Fruit fly (Drosophila melanogaster) whole organism, adult: ENCODE measurements around the gene CG13297.

Experiments
- CG11617 ChIP-seq: fragments of 200-800 bp; sonication (Bioruptor generic); optimal IDR thresholded peaks from 2 replicates; lab custom pipeline; 2017; ENCODE audit warnings: mild to moderate bottlenecking, missing biosample characterization, missing genetic modification reagents, missing genetic modification characterization
- CG12768 ChIP-seq: fragments of 200-800 bp; sonication (Bioruptor generic); optimal IDR thresholded peaks from 2 replicates; lab custom pipeline; 2017; ENCODE audit warnings: missing biosample characterization, missing genetic modification characterization, mild to moderate bottlenecking, moderate library complexity, missing genetic modification reagents
- CG14711 ChIP-seq: fragments of 200-800 bp; sonication (Bioruptor generic); optimal IDR thresholded peaks from 2 replicates; lab custom pipeline; 2018; ENCODE audit warnings: missing biosample characterization, mild to moderate bottlenecking, missing genetic modification characterization, moderate library complexity
- CG1620 ChIP-seq: fragments of 200-800 bp; sonication (Bioruptor generic); optimal IDR thresholded peaks from 2 replicates; lab custom pipeline; 2016; ENCODE audit warnings: missing biosample characterization, missing genetic modification characterization
- CG33017 ChIP-seq: fragments of 200-800 bp; sonication (Bioruptor generic); optimal IDR thresholded peaks from 2 replicates; lab custom pipeline; 2018; ENCODE audit warnings: missing biosample characterization, mild to moderate bottlenecking, missing genetic modification characterization, moderate library complexity
- CG5204 ChIP-seq: fragments of 200-800 bp; sonication (Bioruptor generic); optimal IDR thresholded peaks from 2 replicates; lab custom pipeline; 2016; ENCODE audit warnings: missing biosample characterization, missing genetic modification characterization
- CG7045 ChIP-seq: fragments of 200-800 bp; sonication (Bioruptor generic); optimal IDR thresholded peaks from 2 replicates; lab custom pipeline; 2017; ENCODE audit warnings: missing biosample characterization, mild to moderate bottlenecking, missing genetic modification characterization
- CG7101 ChIP-seq: fragments of 200-800 bp; sonication (Bioruptor generic); optimal IDR thresholded peaks from 2 replicates; lab custom pipeline; 2018; ENCODE audit warnings: missing biosample characterization, mild to moderate bottlenecking, missing genetic modification characterization, moderate library complexity
- Clk ChIP-seq: fragments of 200-800 bp; sonication (Bioruptor generic); optimal IDR thresholded peaks from 2 replicates; lab custom pipeline; 2017; ENCODE audit warnings: missing biosample characterization, missing genetic modification characterization
- Crg-1 ChIP-seq: fragments of 200-800 bp; sonication (Bioruptor generic); optimal IDR thresholded peaks from 2 replicates; lab custom pipeline; 2016; ENCODE audit warnings: missing biosample characterization, missing genetic modification characterization
- Hr96 ChIP-seq: fragments of 200-800 bp; sonication (Bioruptor generic); optimal IDR thresholded peaks from 2 replicates; lab custom pipeline; 2016; ENCODE audit warnings: missing biosample characterization, missing genetic modification characterization
- Mnt ChIP-seq: fragments of 200-800 bp; sonication (Bioruptor generic); optimal IDR thresholded peaks from 2 replicates; lab custom pipeline; 2016; ENCODE audit warnings: missing biosample characterization, mild to moderate bottlenecking, missing genetic modification characterization
- bab1 ChIP-seq: fragments of 200-800 bp; sonication (Bioruptor generic); optimal IDR thresholded peaks from 3 replicates; lab custom pipeline; 2019; ENCODE audit warnings: missing biosample characterization, mild to moderate bottlenecking, missing genetic modification characterization, moderate library complexity
- cic ChIP-seq: fragments of 200-800 bp; sonication (Bioruptor generic); optimal IDR thresholded peaks from 2 replicates; lab custom pipeline; 2017; ENCODE audit warnings: missing biosample characterization, mild to moderate bottlenecking, missing genetic modification characterization, moderate library complexity
- cnc ChIP-seq, 2 experiments: fragments of >200 bp; optimal IDR thresholded peaks; 2 replicates each; lab custom pipeline; 2017
- kay ChIP-seq: fragments of 200-800 bp; sonication (Bioruptor generic); peaks from one replicate; lab custom pipeline; 2016; ENCODE audit warnings: missing biosample characterization, missing genetic modification characterization, borderline replicate concordance
- ovo ChIP-seq: fragments of 200-800 bp; sonication (Bioruptor generic); optimal IDR thresholded peaks from 2 replicates; lab custom pipeline; 2016; ENCODE audit warnings: missing biosample characterization, missing genetic modification characterization
- pad ChIP-seq: fragments of 200-800 bp; sonication (Bioruptor generic); optimal IDR thresholded peaks from 3 replicates; lab custom pipeline; 2017; ENCODE audit warnings: missing biosample characterization, missing genetic modification characterization, mild to moderate bottlenecking, moderate library complexity, missing genetic modification reagents
- tj ChIP-seq: fragments of 200-800 bp; sonication (Bioruptor generic); optimal IDR thresholded peaks from 3 replicates; lab custom pipeline; 2017; ENCODE audit warnings: missing biosample characterization, mild to moderate bottlenecking, missing genetic modification characterization, moderate library complexity
- toe ChIP-seq: fragments of 200-800 bp; sonication (Bioruptor generic); optimal IDR thresholded peaks from 2 replicates; lab custom pipeline; 2016; ENCODE audit warnings: missing biosample characterization, missing genetic modification characterization

The CG13297 gene

dm6 chr3L:6140771-6141472, 16.3 kb downstream of the CG13297 start:
- TF ChIP-seq Mnt (GFP tag; lab: Kevin White, UChicago), result no peak
- TF ChIP-seq CG14711 (tag; lab: Kevin White, UChicago), result no peak
- no peak for TF ChIP-seq ovo (GFP tag; lab: Kevin White, UChicago)
- TF ChIP-seq bab1 (GFP tag; lab: Kevin White, UChicago), result no peak
- TF ChIP-seq Clk (GFP tag; lab: Kevin White, UChicago), result no peak
- TF ChIP-seq toe (GFP tag; lab: Kevin White, UChicago), result no peak

dm6 chr3L:6139924-6140574, 17.1 kb downstream of the CG13297 start, which contains the start of gene Cpr65Av:
TSS of gene Cpr65Av (minus strand) at chr3L:6139974.
- TF ChIP-seq tj (GFP tag; lab: Kevin White, UChicago), result no peak
- no peak for TF ChIP-seq ovo (GFP tag; lab: Kevin White, UChicago)
- no peak for TF ChIP-seq CG7045 (GFP tag; lab: Kevin White, UChicago)
- TF ChIP-seq cnc (optimal IDR thresholded peaks at IDR 0.05; lab: Kevin White, UChicago), result no peak
- no peak for TF ChIP-seq Clk (GFP tag; lab: Kevin White, UChicago)
- TF ChIP-seq CG7101 (tag; lab: Kevin White, UChicago), result no peak
- TF ChIP-seq CG33017, result no peak
- TF ChIP-seq CG1620, result no peak
- no peak for TF ChIP-seq CG14711 (tag; lab: Kevin White, UChicago)

- no peak for TF ChIP-seq cnc (optimal IDR thresholded peaks at IDR 0.05; lab: Kevin White, UChicago)
- no peak for TF ChIP-seq CG11617 (GFP tag; lab: Kevin White, UChicago)
- no peak for TF ChIP-seq kay
- no peak for TF ChIP-seq Clk (GFP tag; lab: Kevin White, UChicago)
- no peak for TF ChIP-seq cic (GFP tag; lab: Kevin White, UChicago)
- TF ChIP-seq CG5204 (GFP tag; lab: Kevin White, UChicago), result no peak
- TF ChIP-seq bab1 (GFP tag; lab: Kevin White, UChicago), result no peak
- no peak for TF ChIP-seq CG1620
- no peak for TF ChIP-seq Hr96 (GFP tag; lab: Kevin White, UChicago)
- TF ChIP-seq Mnt (GFP tag; lab: Kevin White, UChicago), result no peak
- no peak for TF ChIP-seq Crg-1
- TF ChIP-seq CG7045 (GFP tag; lab: Kevin White, UChicago), result no peak
- no peak for TF ChIP-seq CG14711 (tag; lab: Kevin White, UChicago)
- TF ChIP-seq ovo (GFP tag; lab: Kevin White, UChicago), result no peak
- TF ChIP-seq pad (GFP tag; lab: Kevin White, UChicago), result no peak
Observed at dm6 chr3L:6138586-6138985, 18.6 kb downstream of the CG13297 start.

- TF ChIP-seq kay, result no peak
- no peak for TF ChIP-seq CG12768 (GFP tag; lab: Kevin White, UChicago)
- no peak for TF ChIP-seq pad (GFP tag; lab: Kevin White, UChicago)
- TF ChIP-seq Crg-1, result no peak
- TF ChIP-seq Hr96 (GFP tag; lab: Kevin White, UChicago), result no peak
- no peak for TF ChIP-seq CG33017
- TF ChIP-seq tj (GFP tag; lab: Kevin White, UChicago), result no peak
- no peak for TF ChIP-seq Mnt (GFP tag; lab: Kevin White, UChicago)
- no peak for TF ChIP-seq CG5204 (GFP tag; lab: Kevin White, UChicago)
- TF ChIP-seq CG7045 (GFP tag; lab: Kevin White, UChicago), result no peak
- TF ChIP-seq CG14711 (tag; lab: Kevin White, UChicago), result no peak
- no peak for TF ChIP-seq CG1620
- TF ChIP-seq Clk (GFP tag; lab: Kevin White, UChicago), result no peak
- no peak for TF ChIP-seq cic (GFP tag; lab: Kevin White, UChicago)
- TF ChIP-seq toe (GFP tag; lab: Kevin White, UChicago), result no peak
- TF ChIP-seq CG11617 (GFP tag; lab: Kevin White, UChicago), result no peak
- TF ChIP-seq bab1 (GFP tag; lab: Kevin White, UChicago), result no peak
Observed at dm6 chr3L:6138018-6138417, 19.2 kb downstream of the CG13297 start, which contains the start of gene Lcp65Ae. TSS of gene Lcp65Ae (minus strand) at chr3L:6138118.

- TF ChIP-seq Clk (GFP tag; lab: Kevin White, UChicago) (no peak), CG11617 (GFP tag; lab: Kevin White, UChicago) (no peak), CG7101 (tag; lab: Kevin White, UChicago) (no peak), bab1 (GFP tag; lab: Kevin White, UChicago) (no peak), Crg-1 (no peak), Hr96 (GFP tag; lab: Kevin White, UChicago) (no peak), cnc (optimal IDR thresholded peaks at IDR 0.05; lab: Kevin White, UChicago) (no peak), ovo (GFP tag; lab: Kevin White, UChicago) (no peak), pad (GFP tag; lab: Kevin White, UChicago) (no peak), cic (GFP tag; lab: Kevin White, UChicago) (no peak), CG5204 (GFP tag; lab: Kevin White, UChicago) (no peak), kay (no peak), Mnt (GFP tag; lab: Kevin White, UChicago) (no peak), CG12768 (GFP tag; lab: Kevin White, UChicago) (no peak), tj (GFP tag; lab: Kevin White, UChicago) (no peak), toe (GFP tag; lab: Kevin White, UChicago) (no peak), CG7045 (GFP tag; lab: Kevin White, UChicago) (no peak), CG33017 (no peak), CG1620 (no peak)
Observed at dm6 chr3L:6136691-6137090, 20.5 kb downstream of the CG13297 start, which contains the start of gene Lcp65Af. TSS of gene Lcp65Af (minus strand) at chr3L:6136791.
